Worm (Caenorhabditis elegans): ENCODE data around the gene C18H9.5.

The C18H9.5 gene

DNA sequence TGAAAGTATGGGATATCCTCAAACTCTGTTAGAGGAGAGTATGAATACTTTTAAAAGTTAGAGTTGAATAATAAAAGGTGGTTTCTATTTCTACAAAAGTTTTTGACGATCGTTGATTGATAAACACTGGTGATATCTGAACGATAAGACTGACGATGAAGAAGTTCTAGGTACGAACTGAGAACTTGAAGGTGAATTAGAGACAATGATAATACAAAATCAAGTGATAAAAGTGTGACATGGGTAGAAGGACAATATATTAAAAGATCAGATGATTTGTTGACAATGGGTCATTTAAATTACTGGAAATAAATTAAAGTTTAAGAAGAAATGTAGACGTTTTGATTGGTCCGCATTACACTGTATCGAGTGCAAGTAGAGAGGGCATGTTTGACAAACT, at the start of gene C18H9.5:
Gene C18H9.5 (minus strand): TSS at position 179 of the 400 bp plus-strand sequence.
- TF ChIP-seq ztf-4 (tag; optimal IDR thresholded peaks at IDR 0.05) (no peak), nhr-77 (tag; optimal IDR thresholded peaks at IDR 0.05) (no peak), lsy-12 (tag; optimal IDR thresholded peaks at IDR 0.05) (no peak)

ce11 chrII:6744648-6745047, 49.3 kb upstream of the C18H9.5 start, which contains the start of gene ins-15:
Gene ins-15, minus strand, starts transcription at chrII:6744748.
- TF ChIP-seq nhr-237 (tag; optimal IDR thresholded peaks at IDR 0.05), result no peak
- no peak for TF ChIP-seq ztf-4 (tag; optimal IDR thresholded peaks at IDR 0.05)
- TF ChIP-seq lin-39 (tag; optimal IDR thresholded peaks at IDR 0.05), result no peak
- TF ChIP-seq lsy-12 (tag; optimal IDR thresholded peaks at IDR 0.05), result no peak

DNA sequence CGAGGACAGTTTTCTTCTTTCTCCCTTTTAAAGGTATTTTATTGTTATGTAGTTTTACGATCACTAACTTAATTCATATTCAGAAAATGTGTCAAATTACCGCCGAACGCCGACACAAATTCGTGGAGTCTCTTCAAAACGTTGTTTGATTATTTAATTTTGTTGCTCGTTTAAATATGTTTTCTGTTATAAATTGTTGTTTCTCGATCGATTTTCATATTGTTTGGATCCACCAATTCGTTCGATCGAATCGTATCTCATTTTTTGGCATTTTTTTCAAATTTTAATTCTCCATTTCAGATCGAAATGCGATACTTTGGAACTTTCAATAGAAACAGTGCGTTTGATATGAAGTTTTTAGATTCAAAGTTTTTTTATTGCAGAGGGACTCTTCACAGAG, 47.2 kb upstream of the C18H9.5 start, which contains the start of gene F41G3.6:
Gene F41G3.6 (plus strand): TSS at position 301 of the 400 bp plus-strand sequence.
- TF ChIP-seq eor-1 (tag; optimal IDR thresholded peaks at IDR 0.05), result no peak
- TF ChIP-seq nhr-28 (tag; optimal IDR thresholded peaks at IDR 0.05), result no peak
- TF ChIP-seq nhr-76 (tag; optimal IDR thresholded peaks at IDR 0.05), result no peak
- no peak for TF ChIP-seq zag-1 (tag; optimal IDR thresholded peaks at IDR 0.05)
- TF ChIP-seq fos-1 (tag; optimal IDR thresholded peaks at IDR 0.05), result no peak
- no peak for TF ChIP-seq nhr-67 (tag; optimal IDR thresholded peaks at IDR 0.05)
- no peak for TF ChIP-seq elt-3 (tag; optimal IDR thresholded peaks at IDR 0.05)
- TF ChIP-seq nhr-77 (tag; optimal IDR thresholded peaks at IDR 0.05), result no peak
- TF ChIP-seq ztf-11 (tag; optimal IDR thresholded peaks at IDR 0.05), result no peak
- no peak for TF ChIP-seq R02D3.7 (tag; optimal IDR thresholded peaks at IDR 0.05)
- no peak for TF ChIP-seq egl-27 (tag; optimal IDR thresholded peaks at IDR 0.05)
- TF ChIP-seq snpc-4 (tag; optimal IDR thresholded peaks at IDR 0.05), result no peak
- no peak for TF ChIP-seq fkh-2 (tag; optimal IDR thresholded peaks at IDR 0.05)
- no peak for TF ChIP-seq lin-39 (tag; optimal IDR thresholded peaks at IDR 0.05)
- TF ChIP-seq nhr-23 (tag; optimal IDR thresholded peaks at IDR 0.05), result no peak
- no peak for TF ChIP-seq nhr-25 (tag; optimal IDR thresholded peaks at IDR 0.05)
- TF ChIP-seq nhr-11 (tag; optimal IDR thresholded peaks at IDR 0.05), result no peak
- no peak for TF ChIP-seq nfya-1 (tag; optimal IDR thresholded peaks at IDR 0.05; ENCODE audit: insufficient read depth)

- TF ChIP-seq nfya-1 (tag; optimal IDR thresholded peaks at IDR 0.05; ENCODE audit: insufficient read depth) (peak; percentile 65), pha-4 (tag; optimal IDR thresholded peaks at IDR 0.05) (peak; percentile 80), elt-2 (tag; optimal IDR thresholded peaks at IDR 0.05) (peak; percentile 37), fos-1 (tag; optimal IDR thresholded peaks at IDR 0.05) (no peak), nhr-43 (tag; optimal IDR thresholded peaks at IDR 0.05; ENCODE audit: poor library complexity, severe bottlenecking) (peak; percentile 54), nhr-25 (tag; optimal IDR thresholded peaks at IDR 0.05) (peak; percentile 40), fkh-2 (tag; optimal IDR thresholded peaks at IDR 0.05) (no peak), nhr-23 (tag; optimal IDR thresholded peaks at IDR 0.05) (peak; percentile 50), egl-5 (tag; optimal IDR thresholded peaks at IDR 0.05) (peak; percentile 61), lin-15B (tag; optimal IDR thresholded peaks at IDR 0.05) (peak; percentile 83), R02D3.7 (tag; optimal IDR thresholded peaks at IDR 0.05) (peak; percentile 12), pqm-1 (tag; optimal IDR thresholded peaks at IDR 0.05) (peak; percentile 49), daf-12 (tag; optimal IDR thresholded peaks at IDR 0.05) (no peak), nhr-12 (tag; optimal IDR thresholded peaks at IDR 0.05) (no peak)
These were observed 46.1 kb upstream of the C18H9.5 start, which contains the start of gene exos-8 for ce11 chrII:6741428-6741827. Gene exos-8, plus strand, starts transcription at chrII:6741691.

- TF ChIP-seq ama-1 (optimal IDR thresholded peaks at IDR 0.05), result no peak
- no peak for TF ChIP-seq ztf-4 (tag; optimal IDR thresholded peaks at IDR 0.05)
- no peak for TF ChIP-seq elt-3 (tag; optimal IDR thresholded peaks at IDR 0.05)
- no peak for TF ChIP-seq lin-15B (tag; optimal IDR thresholded peaks at IDR 0.05)
- TF ChIP-seq lsy-12 (tag; optimal IDR thresholded peaks at IDR 0.05), result no peak
- no peak for TF ChIP-seq aly-2 (tag; optimal IDR thresholded peaks at IDR 0.05)
- no peak for TF ChIP-seq nhr-77 (tag; optimal IDR thresholded peaks at IDR 0.05)
- TF ChIP-seq nhr-43 (tag; optimal IDR thresholded peaks at IDR 0.05; ENCODE audit: poor library complexity, severe bottlenecking), result no peak
- TF ChIP-seq eor-1 (tag; optimal IDR thresholded peaks at IDR 0.05), result no peak
- TF ChIP-seq nhr-28 (tag; optimal IDR thresholded peaks at IDR 0.05), result no peak
- no peak for TF ChIP-seq tbx-2 (tag; optimal IDR thresholded peaks at IDR 0.05)
- no peak for TF ChIP-seq snpc-4 (tag; optimal IDR thresholded peaks at IDR 0.05)
These were observed 41.2 kb upstream of the C18H9.5 start, which contains the start of gene T14B4.1 for ce11 chrII:6736604-6737003. Gene T14B4.1, plus strand, starts transcription at chrII:6736904.
